Worm (Caenorhabditis elegans): ENCODE measurements around the gene madf-1.
A peak's percentile ranks its signal among the peaks of the same experiment; 100 is the strongest.

The madf-1 gene

ce11 chrIV:807027-807516 is 24.6 kb downstream of the madf-1 start, which contains the start of gene Y55F3BL.6:
Y55F3BL.6 (minus strand) TSS chrIV:807077.
- TF ChIP-seq fax-1 (tag; optimal IDR thresholded peaks at IDR 0.05) (no peak), syd-9 (tag; optimal IDR thresholded peaks at IDR 0.05) (no peak), tbx-2 (tag; optimal IDR thresholded peaks at IDR 0.05) (no peak), sox-2 (GFP tag; IDR thresholded peaks at IDR 0.05) (no peak), dve-1 (tag; optimal IDR thresholded peaks at IDR 0.05) (no peak), T23F11.4 (GFP tag; optimal IDR thresholded peaks at IDR 0.05) (no peak), ceh-6 (GFP tag; optimal IDR thresholded peaks at IDR 0.05) (no peak), elt-4 (tag; optimal IDR thresholded peaks at IDR 0.05) (no peak), ceh-9 (tag; optimal IDR thresholded peaks at IDR 0.05) (no peak), sdc-2 (tag; optimal IDR thresholded peaks at IDR 0.05) (no peak), ceh-19 (GFP tag; optimal IDR thresholded peaks at IDR 0.05) (no peak), ceh-45 (GFP tag; IDR thresholded peaks at IDR 0.05) (no peak), K09A11.1 (tag; optimal IDR thresholded peaks at IDR 0.05; ENCODE audit: insufficient read depth) (no peak), ceh-48 (tag; optimal IDR thresholded peaks at IDR 0.05) (no peak), ttx-3 (tag; optimal IDR thresholded peaks at IDR 0.05) (no peak), pqm-1 (tag; optimal IDR thresholded peaks at IDR 0.05) (no peak), ets-4 (tag; optimal IDR thresholded peaks at IDR 0.05) (no peak), dmd-4 (tag; optimal IDR thresholded peaks at IDR 0.05; ENCODE audit: borderline replicate concordance) (no peak)

ce11 chrIV:805693-806092 is 26.0 kb downstream of the madf-1 start:
- TF ChIP-seq ceh-6 (GFP tag; optimal IDR thresholded peaks at IDR 0.05) (no peak), ceh-48 (tag; optimal IDR thresholded peaks at IDR 0.05) (peak; percentile 27)

ce11 chrIV:804802-805201 is 26.9 kb downstream of the madf-1 start, which contains the start of gene Y55F3BL.4:
Y55F3BL.4 (plus strand) TSS chrIV:805102.
- TF ChIP-seq C38D4.7 (GFP tag; optimal IDR thresholded peaks at IDR 0.05) (no peak), F13H6.1 (tag; optimal IDR thresholded peaks at IDR 0.05) (no peak), T23F11.4 (GFP tag; optimal IDR thresholded peaks at IDR 0.05) (no peak), hlh-15 (tag; optimal IDR thresholded peaks at IDR 0.05) (no peak), ceh-30 (tag; optimal IDR thresholded peaks at IDR 0.05) (no peak), elt-2 (tag; optimal IDR thresholded peaks at IDR 0.05) (no peak), ceh-24 (tag; optimal IDR thresholded peaks at IDR 0.05) (no peak), K02D7.2 (tag; optimal IDR thresholded peaks at IDR 0.05) (no peak), npax-4 (tag; optimal IDR thresholded peaks at IDR 0.05) (no peak), ceh-31 (tag; optimal IDR thresholded peaks at IDR 0.05) (no peak), ceh-22 (tag; optimal IDR thresholded peaks at IDR 0.05) (no peak), ets-4 (tag; optimal IDR thresholded peaks at IDR 0.05) (no peak), lim-6 (tag; optimal IDR thresholded peaks at IDR 0.05) (no peak), ceh-2 (tag; optimal IDR thresholded peaks at IDR 0.05) (no peak)

ce11 chrIV:801162-801561 is 30.5 kb downstream of the madf-1 start:
- TF ChIP-seq zip-5 (tag; optimal IDR thresholded peaks at IDR 0.05) = no peak
- no peak for TF ChIP-seq fkh-10 (GFP tag; optimal IDR thresholded peaks at IDR 0.05)
- TF ChIP-seq ceh-34 (tag; optimal IDR thresholded peaks at IDR 0.05) = no peak
- no peak for TF ChIP-seq K09A11.1 (tag; optimal IDR thresholded peaks at IDR 0.05; ENCODE audit: insufficient read depth)
- no peak for TF ChIP-seq ceh-48 (tag; optimal IDR thresholded peaks at IDR 0.05)
- TF ChIP-seq dmd-4 (tag; optimal IDR thresholded peaks at IDR 0.05; ENCODE audit: borderline replicate concordance) = no peak
- no peak for TF ChIP-seq fkh-6 (tag; optimal IDR thresholded peaks at IDR 0.05)
- TF ChIP-seq pat-9 (tag; optimal IDR thresholded peaks at IDR 0.05) = no peak

- no peak for TF ChIP-seq tbx-7 (tag; optimal IDR thresholded peaks at IDR 0.05)
- no peak for TF ChIP-seq fkh-6 (tag; optimal IDR thresholded peaks at IDR 0.05)
- no peak for TF ChIP-seq rnt-1 (tag; optimal IDR thresholded peaks at IDR 0.05)
- TF ChIP-seq ceh-22 (tag; optimal IDR thresholded peaks at IDR 0.05) = no peak
- TF ChIP-seq ceh-9 (tag; optimal IDR thresholded peaks at IDR 0.05) = no peak
- no peak for TF ChIP-seq ets-4 (tag; optimal IDR thresholded peaks at IDR 0.05)
- TF ChIP-seq dmd-4 (tag; optimal IDR thresholded peaks at IDR 0.05; ENCODE audit: borderline replicate concordance) = no peak
- TF ChIP-seq ztf-16 (tag; optimal IDR thresholded peaks at IDR 0.05) = no peak
- TF ChIP-seq syd-9 (tag; optimal IDR thresholded peaks at IDR 0.05) = no peak
- no peak for TF ChIP-seq pag-3 (tag; optimal IDR thresholded peaks at IDR 0.05; ENCODE audit: borderline replicate concordance)
These were observed 31.2 kb downstream of the madf-1 start, which contains the start of gene mrpl-46 for ce11 chrIV:800518-800917. mrpl-46 (plus strand) TSS chrIV:800818.

Measured in whole organism, late embryonic.